Fruit fly (Drosophila melanogaster) whole organism, adult: ENCODE data around the gene CG33934.

Experiments
- CG12768 ChIP-seq: fragments of 200-800 bp; sonication (Bioruptor generic); optimal IDR thresholded peaks from 2 replicates; lab custom pipeline; 2017; ENCODE audit warnings: missing biosample characterization, missing genetic modification characterization, mild to moderate bottlenecking, moderate library complexity, missing genetic modification reagents
- CG14711 ChIP-seq: fragments of 200-800 bp; sonication (Bioruptor generic); optimal IDR thresholded peaks from 2 replicates; lab custom pipeline; 2018; ENCODE audit warnings: missing biosample characterization, mild to moderate bottlenecking, missing genetic modification characterization, moderate library complexity
- CG7045 ChIP-seq: fragments of 200-800 bp; sonication (Bioruptor generic); optimal IDR thresholded peaks from 2 replicates; lab custom pipeline; 2017; ENCODE audit warnings: missing biosample characterization, mild to moderate bottlenecking, missing genetic modification characterization
- Crg-1 ChIP-seq: fragments of 200-800 bp; sonication (Bioruptor generic); optimal IDR thresholded peaks from 2 replicates; lab custom pipeline; 2016; ENCODE audit warnings: missing biosample characterization, missing genetic modification characterization
- Hr96 ChIP-seq: fragments of 200-800 bp; sonication (Bioruptor generic); optimal IDR thresholded peaks from 2 replicates; lab custom pipeline; 2016; ENCODE audit warnings: missing biosample characterization, missing genetic modification characterization
- bab1 ChIP-seq: fragments of 200-800 bp; sonication (Bioruptor generic); optimal IDR thresholded peaks from 3 replicates; lab custom pipeline; 2019; ENCODE audit warnings: missing biosample characterization, mild to moderate bottlenecking, missing genetic modification characterization, moderate library complexity
- cic ChIP-seq: fragments of 200-800 bp; sonication (Bioruptor generic); optimal IDR thresholded peaks from 2 replicates; lab custom pipeline; 2017; ENCODE audit warnings: missing biosample characterization, mild to moderate bottlenecking, missing genetic modification characterization, moderate library complexity
- cnc ChIP-seq, 2 experiments: fragments of >200 bp; optimal IDR thresholded peaks; 2 replicates each; lab custom pipeline; 2017
- kay ChIP-seq: fragments of 200-800 bp; sonication (Bioruptor generic); peaks from one replicate; lab custom pipeline; 2016; ENCODE audit warnings: missing biosample characterization, missing genetic modification characterization, borderline replicate concordance
- ovo ChIP-seq: fragments of 200-800 bp; sonication (Bioruptor generic); optimal IDR thresholded peaks from 2 replicates; lab custom pipeline; 2016; ENCODE audit warnings: missing biosample characterization, missing genetic modification characterization
- pad ChIP-seq: fragments of 200-800 bp; sonication (Bioruptor generic); optimal IDR thresholded peaks from 3 replicates; lab custom pipeline; 2017; ENCODE audit warnings: missing biosample characterization, missing genetic modification characterization, mild to moderate bottlenecking, moderate library complexity, missing genetic modification reagents
- tj ChIP-seq: fragments of 200-800 bp; sonication (Bioruptor generic); optimal IDR thresholded peaks from 3 replicates; lab custom pipeline; 2017; ENCODE audit warnings: missing biosample characterization, mild to moderate bottlenecking, missing genetic modification characterization, moderate library complexity
- toe ChIP-seq: fragments of 200-800 bp; sonication (Bioruptor generic); optimal IDR thresholded peaks from 2 replicates; lab custom pipeline; 2016; ENCODE audit warnings: missing biosample characterization, missing genetic modification characterization

DNA sequence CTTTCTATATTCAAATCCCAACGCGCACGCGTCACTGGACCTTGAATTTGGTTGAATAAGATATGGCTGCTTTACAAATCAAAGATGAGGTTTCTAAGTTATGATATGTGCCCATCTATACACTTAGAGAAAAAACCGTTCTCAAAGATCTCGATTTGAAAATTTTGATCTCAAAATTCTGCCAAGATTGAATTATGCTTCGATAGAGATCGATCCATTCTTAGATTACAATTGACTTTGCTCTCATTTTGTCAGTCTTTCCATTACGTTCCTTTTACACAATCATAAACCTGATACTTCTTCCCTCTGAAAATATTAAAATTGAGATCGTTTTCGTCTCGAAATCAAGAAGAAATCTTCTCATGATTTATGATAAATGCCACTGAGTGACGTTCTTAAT lies 29.9 kb upstream of the CG33934 start:
- TF ChIP-seq CG12768 (GFP tag; lab: Kevin White, UChicago) = no peak
- TF ChIP-seq Hr96 (GFP tag; lab: Kevin White, UChicago) = no peak
- TF ChIP-seq cic (GFP tag; lab: Kevin White, UChicago) = no peak
- no peak for TF ChIP-seq CG14711 (tag; lab: Kevin White, UChicago)
- TF ChIP-seq kay (GFP tag; lab: Kevin White, UChicago) = no peak
- TF ChIP-seq bab1 (GFP tag; lab: Kevin White, UChicago) = no peak
- TF ChIP-seq ovo (GFP tag; lab: Kevin White, UChicago) = no peak
- TF ChIP-seq Crg-1 = no peak
- no peak for TF ChIP-seq CG7045 (GFP tag; lab: Kevin White, UChicago)
- TF ChIP-seq toe (GFP tag; lab: Kevin White, UChicago) = no peak
- no peak for TF ChIP-seq cnc (optimal IDR thresholded peaks at IDR 0.05; lab: Kevin White, UChicago)
- TF ChIP-seq pad (GFP tag; lab: Kevin White, UChicago) = no peak
- no peak for TF ChIP-seq tj (GFP tag; lab: Kevin White, UChicago)
